Fruit fly (Drosophila melanogaster): ENCODE results near the gene Ance.

The Ance gene

DNA sequence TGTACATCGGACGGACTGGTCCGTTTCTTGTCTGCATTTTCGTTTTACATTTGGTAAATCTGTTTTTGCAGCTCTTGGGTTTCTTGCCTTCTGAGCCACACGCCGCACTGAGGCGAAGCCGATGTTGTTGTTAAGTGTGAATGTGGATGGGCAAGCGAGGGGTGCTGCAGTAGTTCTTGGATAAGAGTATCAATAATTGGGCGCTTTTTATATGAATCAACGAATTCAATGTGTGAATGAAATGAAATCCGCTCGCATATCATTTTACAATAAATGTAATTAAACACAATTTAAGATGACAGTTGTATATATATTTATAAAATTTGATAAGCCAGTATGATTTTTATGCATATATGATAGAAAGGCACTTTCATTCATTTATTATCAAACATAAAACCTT lies 23.0 kb downstream of the Ance start (continued):
- TF ChIP-seq CG30020 (tag; optimal IDR thresholded peaks at IDR 0.05), result no peak

DNA sequence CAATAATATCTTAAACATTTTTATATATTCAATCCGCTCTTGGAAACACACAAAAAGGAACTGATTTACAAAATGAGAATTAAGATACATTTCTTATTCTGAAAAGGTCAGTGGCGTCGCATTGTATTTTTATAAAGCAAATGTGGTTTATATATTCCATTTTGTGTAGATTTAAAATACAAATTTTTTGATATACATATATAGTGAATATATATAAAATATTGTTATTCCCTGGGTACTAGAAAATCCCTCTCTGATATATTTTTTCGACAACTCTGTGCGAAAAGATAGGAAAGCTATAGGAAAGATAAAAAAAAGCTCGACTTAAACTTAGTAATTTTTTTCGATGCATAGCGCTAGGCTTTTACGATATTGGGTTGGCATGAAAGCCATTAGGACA lies 25.9 kb downstream of the Ance start, which contains the start of gene CG42711:
CG42711 (minus strand) TSS at position 45 of the 400 bp plus-strand sequence.
- TF ChIP-seq gem (tag; optimal IDR thresholded peaks at IDR 0.05) (peak; percentile 23), CG4707 (GFP tag; optimal IDR thresholded peaks at IDR 0.05) (no peak), btn (GFP tag; optimal IDR thresholded peaks at IDR 0.05) (no peak), fru (optimal IDR thresholded peaks at IDR 0.05) (no peak), CG12659 (GFP tag; optimal IDR thresholded peaks at IDR 0.05) (no peak), Gug (GFP tag; IDR thresholded peaks at IDR 0.05) (no peak), stwl (tag; optimal IDR thresholded peaks at IDR 0.05) (no peak), disco-r (GFP tag; optimal IDR thresholded peaks at IDR 0.05) (no peak), Optix (GFP tag; IDR thresholded peaks at IDR 0.05) (no peak), Sry-β (GFP tag; optimal IDR thresholded peaks at IDR 0.05) (no peak), nerfin-2 (GFP tag; IDR thresholded peaks at IDR 0.05; ENCODE audit: partially characterized antibody) (no peak), ac (GFP tag; optimal IDR thresholded peaks at IDR 0.05) (no peak), fu2 (GFP tag; optimal IDR thresholded peaks at IDR 0.05) (no peak), CG17359 (tag; optimal IDR thresholded peaks at IDR 0.05) (no peak), CG1233 (GFP tag; optimal IDR thresholded peaks at IDR 0.05) (no peak), CG12744 (GFP tag; optimal IDR thresholded peaks at IDR 0.05) (no peak), org-1 (GFP tag; optimal IDR thresholded peaks at IDR 0.05) (no peak), pum (GFP tag; optimal IDR thresholded peaks at IDR 0.05) (no peak), Atf6 (GFP tag; IDR thresholded peaks at IDR 0.05) (no peak), ranshi (GFP tag; IDR thresholded peaks at IDR 0.05) (no peak), CG14441 (GFP tag; IDR thresholded peaks at IDR 0.05) (no peak), CG15696 (tag; optimal IDR thresholded peaks at IDR 0.05) (no peak), CG11504 (tag; optimal IDR thresholded peaks at IDR 0.05) (peak; percentile 6), CG11093 (GFP tag; IDR thresholded peaks at IDR 0.05) (no peak), sens (GFP tag) (no peak), CG17385 (GFP tag; optimal IDR thresholded peaks at IDR 0.05) (no peak), HLH54F (GFP tag; optimal IDR thresholded peaks at IDR 0.05) (no peak), Sox102F (GFP tag; optimal IDR thresholded peaks at IDR 0.05) (peak; percentile 25), Elba2 (GFP tag; optimal IDR thresholded peaks at IDR 0.05) (no peak), CG7839 (tag; optimal IDR thresholded peaks at IDR 0.05) (no peak), Myb (GFP tag; optimal IDR thresholded peaks at IDR 0.05) (no peak), Drgx (GFP tag; IDR thresholded peaks at IDR 0.05) (peak; percentile 72), CG32772 (GFP tag; IDR thresholded peaks at IDR 0.05) (no peak), CG6813 (GFP tag; optimal IDR thresholded peaks at IDR 0.05) (no peak)

- TF ChIP-seq cg (GFP tag; optimal IDR thresholded peaks at IDR 0.05), result peak; percentile 31
- peak; percentile 68 for TF ChIP-seq Adf1 (GFP tag; IDR thresholded peaks at IDR 0.05)
- TF ChIP-seq CG6175 (GFP tag; IDR thresholded peaks at IDR 0.05), result peak; percentile 58; the same call in 1 of the 3 replicates
- 0 out of 2 replicates have a peak, but pooled peaks have one; percentile 34 for TF ChIP-seq CG17612 (GFP tag; IDR thresholded peaks at IDR 0.05)
- TF ChIP-seq seq (GFP tag; IDR thresholded peaks at IDR 0.05), result 0 out of 2 replicates have a peak, but pooled peaks have one; percentile 14
- 0 out of 2 replicates have a peak, but pooled peaks have one; percentile 13 for TF ChIP-seq CG31224 (GFP tag; IDR thresholded peaks at IDR 0.05)
- TF ChIP-seq chinmo (GFP tag; IDR thresholded peaks at IDR 0.05; ENCODE audit: partially characterized antibody), result 0 out of 4 replicates have a peak, but pooled peaks have one; percentile 61
- no peak for TF ChIP-seq E2f1 (GFP tag; IDR thresholded peaks at IDR 0.05)
- no peak for TF ChIP-seq CG33557 (GFP tag; optimal IDR thresholded peaks at IDR 0.05)
- peak in 1 of 2 experiments; percentile 9 for TF ChIP-seq Trl (optimal IDR thresholded peaks at IDR 0.05)
- TF ChIP-seq Trl (GFP tag; optimal IDR thresholded peaks at IDR 0.05), result no peak
Observed at dm6 chr2L:13934542-13935065, 29.2 kb downstream of the Ance start, which contains the start of gene Vajk2. Vajk2 (minus strand) TSS chr2L:13934692.

All from whole organism, embryonic.